Worm (Caenorhabditis elegans) whole organism, late embryonic: ENCODE data around the gene cogc-6.

ENCODE experiments used
- hlh-13 ChIP-seq: fragments of 200-800 bp; sonication (Bioruptor generic); optimal IDR thresholded peaks from 2 replicates; lab custom pipeline; 2018; ENCODE audit warnings: mild to moderate bottlenecking, missing genetic modification characterization, missing compliant biosample characterization
- hlh-15 ChIP-seq: sonication (generic microtip); optimal IDR thresholded peaks from 2 replicates; lab custom pipeline; 2016; ENCODE audit warnings: missing genetic modification characterization, missing compliant biosample characterization
- nhr-232 ChIP-seq: sonication (generic microtip); optimal IDR thresholded peaks from 2 replicates; lab custom pipeline; 2016; ENCODE audit warnings: missing genetic modification characterization, missing compliant biosample characterization
- unc-86 ChIP-seq: sonication (generic microtip); optimal IDR thresholded peaks from 2 replicates; lab custom pipeline; 2016; ENCODE audit warnings: missing genetic modification characterization, missing compliant biosample characterization

DNA sequence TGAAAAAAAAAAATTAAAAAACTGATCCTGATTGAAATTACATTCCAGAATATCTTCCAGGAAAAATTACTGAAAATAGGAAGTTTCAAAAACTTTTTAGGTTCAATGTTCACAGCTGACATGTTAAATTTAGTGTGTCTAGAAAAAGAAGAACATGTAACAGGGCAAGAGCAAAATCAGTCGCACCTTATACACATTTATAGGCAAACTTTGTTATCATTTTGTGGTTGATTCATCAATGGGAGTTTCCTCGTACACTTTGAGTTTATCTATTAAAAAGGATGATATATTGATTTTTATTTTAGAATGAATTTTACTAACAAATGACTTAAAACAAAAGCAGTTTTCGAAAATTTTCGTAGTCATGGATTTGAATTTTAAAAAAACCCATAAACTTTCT, 22.1 kb upstream of the cogc-6 start:
- TF ChIP-seq hlh-15 (no peak), nhr-232 (no peak), unc-86 (tag; lab: Kevin White, UChicago) (no peak), hlh-13 (GFP tag; lab: Kevin White, UChicago) (no peak)
